Fruit fly (Drosophila melanogaster) whole organism, embryonic: ENCODE measurements around the gene RpS15Aa.
A peak's percentile ranks its signal among the peaks of the same experiment; 100 is the strongest.

ENCODE experiments used
- Antp ChIP-seq: fragments of 200-800 bp; sonication (Bioruptor generic); optimal IDR thresholded peaks from 3 replicates; lab custom pipeline; 2016; ENCODE audit warnings: missing biosample characterization, missing genetic modification characterization
- Awh ChIP-seq: fragments of 200-800 bp; sonication (Bioruptor generic); IDR thresholded peaks from 2 replicates; pipeline ENCODE4, ENCODE4 v1.3.6; 2022; ENCODE audit warnings: missing biosample characterization, missing genetic modification characterization
- BtbVII ChIP-seq: fragments of 200-800 bp; sonication (Bioruptor generic); optimal IDR thresholded peaks from 3 replicates; lab custom pipeline; 2017; ENCODE audit warnings: missing biosample characterization, mild to moderate bottlenecking, missing genetic modification characterization
- CG10431 ChIP-seq: fragments of 200-800 bp; sonication (Bioruptor generic); optimal IDR thresholded peaks from 3 replicates; lab custom pipeline; 2018; ENCODE audit warnings: missing biosample characterization, mild to moderate bottlenecking, missing genetic modification characterization
- CG12236 ChIP-seq: fragments of 200-800 bp; sonication (Bioruptor generic); optimal IDR thresholded peaks from 2 replicates; lab custom pipeline; 2016; ENCODE audit warnings: missing biosample characterization, missing genetic modification characterization
- CG12299 ChIP-seq: fragments of 200-800 bp; sonication (Bioruptor generic); optimal IDR thresholded peaks from 2 replicates; lab custom pipeline; 2018; ENCODE audit warnings: missing biosample characterization, mild to moderate bottlenecking, missing genetic modification characterization
- CG13424 ChIP-seq: fragments of 200-800 bp; sonication (Bioruptor generic); optimal IDR thresholded peaks from 2 replicates; lab custom pipeline; 2019; ENCODE audit warnings: missing biosample characterization, mild to moderate bottlenecking, missing genetic modification characterization, moderate library complexity
- CG14860 ChIP-seq: fragments of 200-800 bp; sonication (Bioruptor generic); IDR thresholded peaks from 3 replicates; pipeline ENCODE4 v1.3.6; 2022; ENCODE audit warnings: missing biosample characterization, missing genetic modification characterization; ENCODE audit not compliant: partially characterized antibody
- CG16815 ChIP-seq: fragments of 200-800 bp; sonication (Bioruptor generic); optimal IDR thresholded peaks from 3 replicates; lab custom pipeline; 2017; ENCODE audit warnings: missing biosample characterization, mild to moderate bottlenecking, missing genetic modification characterization
- CG17328 ChIP-seq: fragments of 200-800 bp; sonication (Bioruptor generic); IDR thresholded peaks from 2 replicates; pipeline ENCODE4 v1.3.6; 2022; ENCODE audit warnings: missing biosample characterization, missing genetic modification characterization
- CG17385 ChIP-seq: fragments of 200-800 bp; sonication (Bioruptor generic); optimal IDR thresholded peaks from 3 replicates; lab custom pipeline; 2018; ENCODE audit warnings: missing biosample characterization, mild to moderate bottlenecking, missing genetic modification characterization
- CG17829 ChIP-seq: fragments of 200-800 bp; optimal IDR thresholded peaks from 2 replicates; lab custom pipeline; 2019; ENCODE audit warnings: missing biosample characterization, mild to moderate bottlenecking, missing genetic modification characterization, moderate library complexity
- CG18599 ChIP-seq: fragments of 200-800 bp; sonication (Bioruptor generic); optimal IDR thresholded peaks from 3 replicates; lab custom pipeline; 2017; ENCODE audit warnings: missing biosample characterization, missing genetic modification characterization, mild to moderate bottlenecking, moderate library complexity, missing genetic modification reagents
- CG2129 ChIP-seq: fragments of 200-800 bp; sonication (Bioruptor generic); IDR thresholded peaks from 2 replicates; pipeline ENCODE4 v1.3.6; 2022; ENCODE audit warnings: missing biosample characterization, missing genetic modification characterization; ENCODE audit not compliant: partially characterized antibody
- CG2202 ChIP-seq: fragments of 200-800 bp; sonication (Bioruptor generic); optimal IDR thresholded peaks from 2 replicates; lab custom pipeline; 2018; ENCODE audit warnings: missing biosample characterization, mild to moderate bottlenecking, missing genetic modification characterization
- CG30020 ChIP-seq: fragments of 200-800 bp; optimal IDR thresholded peaks from 2 replicates; lab custom pipeline; 2019; ENCODE audit warnings: missing biosample characterization, mild to moderate bottlenecking, missing genetic modification characterization, moderate library complexity
- CG33557 ChIP-seq: fragments of 200-800 bp; sonication (Bioruptor generic); optimal IDR thresholded peaks from 2 replicates; lab custom pipeline; 2019; ENCODE audit warnings: missing biosample characterization, mild to moderate bottlenecking, missing genetic modification characterization, moderate library complexity
- CG4360 ChIP-seq: fragments of 200-800 bp; sonication (Bioruptor generic); IDR thresholded peaks from 2 replicates; pipeline ENCODE4 v1.3.6; 2022; ENCODE audit warnings: missing biosample characterization, missing genetic modification characterization
- CG7963 ChIP-seq: fragments of 200-800 bp; sonication (Bioruptor generic); IDR thresholded peaks from 3 replicates; pipeline ENCODE4 v1.3.6; 2022; ENCODE audit warnings: missing biosample characterization, missing genetic modification characterization; ENCODE audit not compliant: partially characterized antibody
- CG7987 ChIP-seq: fragments of 200-800 bp; sonication (Bioruptor generic); optimal IDR thresholded peaks from 2 replicates; lab custom pipeline; 2018; ENCODE audit warnings: missing biosample characterization, mild to moderate bottlenecking, missing genetic modification characterization, moderate library complexity
- CG8089 ChIP-seq: fragments of 200-800 bp; sonication (Bioruptor generic); optimal IDR thresholded peaks from 3 replicates; lab custom pipeline; 2016; ENCODE audit warnings: missing biosample characterization, missing genetic modification characterization
- CG8281 ChIP-seq: fragments of 200-800 bp; sonication (Bioruptor generic); optimal IDR thresholded peaks from 2 replicates; lab custom pipeline; 2018; ENCODE audit warnings: missing biosample characterization, mild to moderate bottlenecking, missing genetic modification characterization, moderate library complexity
- CG8290 ChIP-seq, 3 experiments: fragments of 200-800 bp; sonication (Bioruptor generic); optimal IDR thresholded peaks; 2 replicates each; lab custom pipeline; 2016 to 2019; ENCODE audit warnings: missing biosample characterization in 3 of 3, missing genetic modification characterization in 3 of 3, mild to moderate bottlenecking in 2 of 3, moderate library complexity in 1 of 3
- CG9727 ChIP-seq: fragments of 200-800 bp; sonication (Bioruptor generic); optimal IDR thresholded peaks from 3 replicates; lab custom pipeline; 2017; ENCODE audit warnings: missing biosample characterization, mild to moderate bottlenecking, missing genetic modification characterization
- CG9932 ChIP-seq: fragments of 200-800 bp; sonication (Bioruptor generic); IDR thresholded peaks from 2 replicates; pipeline ENCODE4 v1.3.6; 2022; ENCODE audit warnings: missing biosample characterization, missing genetic modification characterization
- Dref ChIP-seq: fragments of 200-800 bp; sonication (Bioruptor generic); IDR thresholded peaks from 2 replicates; pipeline ENCODE4 v1.3.6; 2022; ENCODE audit warnings: missing biosample characterization, missing genetic modification characterization
- Elba2 ChIP-seq: fragments of 200-800 bp; sonication (Bioruptor generic); optimal IDR thresholded peaks from 3 replicates; lab custom pipeline; 2016; ENCODE audit warnings: missing biosample characterization, missing genetic modification characterization
- Fer3 ChIP-seq: fragments of 200-800 bp; sonication (Bioruptor generic); optimal IDR thresholded peaks from 2 replicates; lab custom pipeline; 2018; ENCODE audit warnings: missing biosample characterization, mild to moderate bottlenecking, missing genetic modification characterization, moderate library complexity
- H15 ChIP-seq: fragments of 200-800 bp; sonication (Bioruptor generic); IDR thresholded peaks from 3 replicates; pipeline ENCODE4 v1.3.6; 2022; ENCODE audit warnings: missing biosample characterization, missing genetic modification characterization
- HLH4C ChIP-seq: fragments of 200-800 bp; sonication (Bioruptor generic); IDR thresholded peaks from 3 replicates; pipeline ENCODE4 v1.3.6; 2022; ENCODE audit warnings: missing biosample characterization, missing genetic modification characterization; ENCODE audit not compliant: partially characterized antibody
- MBD-R2 ChIP-seq: fragments of 200-800 bp; sonication (Bioruptor generic); IDR thresholded peaks from 2 replicates; pipeline ENCODE4 v1.3.6; 2022; ENCODE audit warnings: missing biosample characterization, missing genetic modification characterization
- Mad ChIP-seq: fragments of 200-800 bp; sonication (Bioruptor generic); optimal IDR thresholded peaks from 2 replicates; lab custom pipeline; 2016; ENCODE audit warnings: missing biosample characterization, missing genetic modification characterization
- Nf-YB ChIP-seq: fragments of 200-800 bp; sonication (Bioruptor generic); optimal IDR thresholded peaks from 3 replicates; lab custom pipeline; 2019; ENCODE audit warnings: missing biosample characterization, mild to moderate bottlenecking, missing genetic modification characterization, moderate library complexity
- ase ChIP-seq: fragments of 200-800 bp; sonication (Bioruptor generic); IDR thresholded peaks from 3 replicates; pipeline ENCODE4 v1.3.6; 2022; ENCODE audit warnings: missing biosample characterization, missing genetic modification characterization
- chm ChIP-seq: fragments of 200-800 bp; sonication (Bioruptor generic); IDR thresholded peaks from 2 replicates; pipeline ENCODE4 v1.3.6; 2022; ENCODE audit warnings: missing biosample characterization, missing genetic modification characterization
- ftz-f1 ChIP-seq: fragments of 200-800 bp; sonication (Bioruptor generic); optimal IDR thresholded peaks from 2 replicates; lab custom pipeline; 2016; ENCODE audit warnings: missing biosample characterization, missing genetic modification characterization
- gcm2 ChIP-seq: fragments of 200-800 bp; sonication (Bioruptor generic); optimal IDR thresholded peaks from 2 replicates; lab custom pipeline; 2016; ENCODE audit warnings: missing biosample characterization, missing genetic modification characterization
- kah ChIP-seq: fragments of 200-800 bp; sonication (Bioruptor generic); optimal IDR thresholded peaks from 2 replicates; lab custom pipeline; 2018; ENCODE audit warnings: missing biosample characterization, mild to moderate bottlenecking, missing genetic modification characterization
- klu ChIP-seq: fragments of 200-800 bp; sonication (Bioruptor generic); IDR thresholded peaks from 2 replicates; pipeline ENCODE4 v1.3.6; 2022; ENCODE audit warnings: missing biosample characterization, missing genetic modification characterization
- lola ChIP-seq, 3 experiments: fragments of >200 bp in 2 of 3; fragments of 200-800 bp in 1 of 3; sonication (Bioruptor generic) in 1 of 3; optimal IDR thresholded peaks; 2 replicates each; lab custom pipeline; 2017 to 2019; ENCODE audit warnings: missing biosample characterization in 3 of 3, missing genetic modification characterization in 3 of 3, mild to moderate bottlenecking in 1 of 3, moderate library complexity in 1 of 3
- nerfin-1 ChIP-seq: fragments of 200-800 bp; sonication (Bioruptor generic); optimal IDR thresholded peaks from 3 replicates; lab custom pipeline; 2019; ENCODE audit warnings: missing biosample characterization, mild to moderate bottlenecking, missing genetic modification characterization, moderate library complexity
- nmo ChIP-seq: fragments of 200-800 bp; sonication (Bioruptor generic); optimal IDR thresholded peaks from 2 replicates; lab custom pipeline; 2018; ENCODE audit warnings: missing biosample characterization, mild to moderate bottlenecking, missing genetic modification characterization, moderate library complexity
- pb ChIP-seq: fragments of 200-800 bp; sonication (Bioruptor generic); optimal IDR thresholded peaks from 3 replicates; lab custom pipeline; 2016; ENCODE audit warnings: missing biosample characterization, missing genetic modification characterization
- repo ChIP-seq: fragments of 200-800 bp; sonication (Bioruptor generic); optimal IDR thresholded peaks from 2 replicates; lab custom pipeline; 2016; ENCODE audit warnings: missing biosample characterization, missing genetic modification characterization
- sr ChIP-seq: fragments of 200-800 bp; sonication (Bioruptor generic); IDR thresholded peaks from 3 replicates; pipeline ENCODE4 v1.3.6; 2022; ENCODE audit warnings: missing biosample characterization, missing genetic modification characterization
- tin ChIP-seq: fragments of 200-800 bp; sonication (Bioruptor generic); optimal IDR thresholded peaks from 3 replicates; lab custom pipeline; 2016; ENCODE audit warnings: missing biosample characterization, missing genetic modification characterization
- tna ChIP-seq: fragments of 200-800 bp; sonication (Bioruptor generic); IDR thresholded peaks from 2 replicates; pipeline ENCODE4 v1.3.6; 2022; ENCODE audit warnings: missing biosample characterization, missing genetic modification characterization; ENCODE audit not compliant: partially characterized antibody
- tx ChIP-seq: fragments of 200-800 bp; sonication (Bioruptor generic); optimal IDR thresholded peaks from 2 replicates; lab custom pipeline; 2016; ENCODE audit warnings: missing biosample characterization, missing genetic modification characterization
- unpg ChIP-seq: fragments of 200-800 bp; sonication (Bioruptor generic); optimal IDR thresholded peaks from 3 replicates; lab custom pipeline; 2018; ENCODE audit warnings: missing biosample characterization, mild to moderate bottlenecking, missing genetic modification characterization, moderate library complexity
- vvl ChIP-seq: fragments of 200-800 bp; sonication (Bioruptor generic); IDR thresholded peaks from 2 replicates; pipeline ENCODE4 v1.3.6; 2022; ENCODE audit warnings: missing biosample characterization, missing genetic modification characterization

RpS15Aa gene

dm6 chrX:13323114-13323513, 14.4 kb downstream of the RpS15Aa start (continued):
- no peak for TF ChIP-seq CG2129 (GFP tag; lab: Robert Waterston, UW)
- peak; percentile 37 for TF ChIP-seq tx
- TF ChIP-seq nerfin-1 (tag; lab: Kevin White, UChicago), result no peak
- peak; percentile 39 for TF ChIP-seq CG16815 (GFP tag; lab: Kevin White, UChicago)
- peak; percentile 12; the same call in 1 of the 2 replicates for TF ChIP-seq MBD-R2
- 0 out of 2 replicates have a peak, but pooled peaks have one; percentile 24 for TF ChIP-seq CG17328
- TF ChIP-seq chm (GFP tag; lab: Robert Waterston, UW), result peak; percentile 47; the same call in 1 of the 2 replicates
- no peak for TF ChIP-seq sr (GFP tag; lab: Robert Waterston, UW)
- no peak for TF ChIP-seq CG8290 (GFP tag; optimal IDR thresholded peaks at IDR 0.05; lab: Kevin White, UChicago)
- TF ChIP-seq CG8290 (tag; optimal IDR thresholded peaks at IDR 0.05; lab: Kevin White, UChicago), result no peak
- no peak for TF ChIP-seq CG30020
- TF ChIP-seq Awh (GFP tag; lab: Robert Waterston, UW), result peak; percentile 25; the same call in 1 of the 2 replicates
- no peak for TF ChIP-seq CG33557 (GFP tag; lab: Kevin White, UChicago)
- peak; percentile 57 for TF ChIP-seq unpg (GFP tag; lab: Kevin White, UChicago)
- TF ChIP-seq ase, result peak; percentile 22; the same call in 1 of the 3 replicates
- peak; percentile 37 for TF ChIP-seq CG17829 (tag; lab: Kevin White, UChicago)
- TF ChIP-seq pb (GFP tag; lab: Kevin White, UChicago), result peak; percentile 24
- TF ChIP-seq repo (GFP tag; lab: Kevin White, UChicago), result peak; percentile 39
- peak; percentile 9 for TF ChIP-seq kah (GFP tag; lab: Kevin White, UChicago)
- peak; percentile 59 for TF ChIP-seq CG9727 (GFP tag; lab: Kevin White, UChicago)
- no peak for TF ChIP-seq HLH4C (GFP tag; lab: Robert Waterston, UW)
- no peak for TF ChIP-seq ftz-f1 (GFP tag; lab: Kevin White, UChicago)
- TF ChIP-seq nmo, result peak; percentile 50
- TF ChIP-seq CG13424, result peak; percentile 68
- TF ChIP-seq Fer3 (tag; lab: Kevin White, UChicago), result peak; percentile 51
- no peak for TF ChIP-seq Elba2 (GFP tag; lab: Kevin White, UChicago)
- TF ChIP-seq Mad (GFP tag; lab: Kevin White, UChicago), result peak; percentile 66
- TF ChIP-seq CG12236 (GFP tag; lab: Kevin White, UChicago), result peak; percentile 38
- TF ChIP-seq vvl, result peak; percentile 61; the same call in 1 of the 2 replicates
- TF ChIP-seq CG4360, result no peak
- no peak for TF ChIP-seq CG7963
- TF ChIP-seq CG9932 (GFP tag; lab: Robert Waterston, UW), result peak; percentile 48
- TF ChIP-seq klu (GFP tag; lab: Robert Waterston, UW), result peak; percentile 40; the same call in 1 of the 2 replicates
- no peak for TF ChIP-seq tna (GFP tag; lab: Robert Waterston, UW)
- TF ChIP-seq CG14860 (GFP tag; lab: Robert Waterston, UW), result no peak
- no peak for TF ChIP-seq CG8281
- no peak for TF ChIP-seq CG12299 (tag; lab: Kevin White, UChicago)
- peak; percentile 32 for TF ChIP-seq Antp (GFP tag; lab: Kevin White, UChicago)
- no peak for TF ChIP-seq gcm2 (GFP tag; lab: Kevin White, UChicago)
- no peak for TF ChIP-seq H15 (GFP tag; lab: Robert Waterston, UW)
- TF ChIP-seq CG8089 (GFP tag; lab: Kevin White, UChicago), result peak; percentile 65
- no peak for TF ChIP-seq CG7987 (GFP tag; lab: Kevin White, UChicago)
- peak; percentile 30 for TF ChIP-seq Nf-YB (GFP tag; lab: Kevin White, UChicago)
- peak in 1 of 3 experiments; percentile 20 for TF ChIP-seq lola (GFP tag; optimal IDR thresholded peaks at IDR 0.05; lab: Kevin White, UChicago)
- TF ChIP-seq CG2202, result no peak
- no peak for TF ChIP-seq CG10431
- TF ChIP-seq tin, result peak; percentile 60
- TF ChIP-seq BtbVII (GFP tag; lab: Kevin White, UChicago), result peak; percentile 56
- TF ChIP-seq CG18599, result peak; percentile 47
- no peak for TF ChIP-seq Dref (GFP tag; lab: Robert Waterston, UW)
- TF ChIP-seq CG17385 (GFP tag; lab: Kevin White, UChicago), result peak; percentile 54
